Fruit fly (Drosophila melanogaster) whole organism, embryonic: ENCODE results near the gene tj.

Source experiments
- ATbp ChIP-seq: fragments of 200-800 bp; sonication (Bioruptor generic); optimal IDR thresholded peaks from 2 replicates; lab custom pipeline; 2017; ENCODE audit warnings: missing biosample characterization, mild to moderate bottlenecking, missing genetic modification characterization, missing genetic modification reagents
- Awh ChIP-seq: fragments of 200-800 bp; sonication (Bioruptor generic); IDR thresholded peaks from 2 replicates; pipeline ENCODE4, ENCODE4 v1.3.6; 2022; ENCODE audit warnings: missing biosample characterization, missing genetic modification characterization
- CG10565 ChIP-seq: fragments of 200-800 bp; sonication (Bioruptor generic); optimal IDR thresholded peaks from 3 replicates; lab custom pipeline; 2016; ENCODE audit warnings: missing biosample characterization, mild to moderate bottlenecking, missing genetic modification characterization
- CG11247 ChIP-seq: fragments of 200-800 bp; sonication (Bioruptor generic); IDR thresholded peaks from 2 replicates; pipeline ENCODE4 v1.3.6; 2022; ENCODE audit warnings: missing biosample characterization, missing genetic modification characterization
- CG13123 ChIP-seq: fragments of 200-800 bp; sonication (Bioruptor generic); optimal IDR thresholded peaks from 2 replicates; lab custom pipeline; 2016; ENCODE audit warnings: missing biosample characterization, missing genetic modification characterization
- CG13424 ChIP-seq: fragments of 200-800 bp; sonication (Bioruptor generic); optimal IDR thresholded peaks from 2 replicates; lab custom pipeline; 2019; ENCODE audit warnings: missing biosample characterization, mild to moderate bottlenecking, missing genetic modification characterization, moderate library complexity
- CG13775 ChIP-seq: fragments of 200-800 bp; sonication (Bioruptor generic); optimal IDR thresholded peaks from 3 replicates; lab custom pipeline; 2017; ENCODE audit warnings: missing biosample characterization, mild to moderate bottlenecking, missing genetic modification characterization
- CG2202 ChIP-seq: fragments of 200-800 bp; sonication (Bioruptor generic); optimal IDR thresholded peaks from 2 replicates; lab custom pipeline; 2018; ENCODE audit warnings: missing biosample characterization, mild to moderate bottlenecking, missing genetic modification characterization
- CG9876 ChIP-seq: fragments of 200-800 bp; sonication (Bioruptor generic); optimal IDR thresholded peaks from 2 replicates; lab custom pipeline; 2016; ENCODE audit warnings: missing biosample characterization, missing genetic modification characterization
- D19B ChIP-seq: fragments of 200-800 bp; sonication (Bioruptor generic); optimal IDR thresholded peaks from 2 replicates; lab custom pipeline; 2017; ENCODE audit warnings: missing biosample characterization, mild to moderate bottlenecking, missing genetic modification characterization
- Fer2 ChIP-seq: fragments of 200-800 bp; sonication (Bioruptor generic); optimal IDR thresholded peaks from 2 replicates; lab custom pipeline; 2018; ENCODE audit warnings: missing biosample characterization, mild to moderate bottlenecking, missing genetic modification characterization, moderate library complexity
- Gug ChIP-seq: fragments of 200-800 bp; sonication (Bioruptor generic); IDR thresholded peaks from 4 replicates; pipeline ENCODE4 v1.3.6; 2022; ENCODE audit warnings: missing biosample characterization, missing genetic modification characterization
- Hand ChIP-seq: fragments of 200-800 bp; sonication (Bioruptor generic); optimal IDR thresholded peaks from 2 replicates; lab custom pipeline; 2017; ENCODE audit warnings: mild to moderate bottlenecking, missing biosample characterization, missing genetic modification reagents, missing genetic modification characterization
- Hr39 ChIP-seq: fragments of >200 bp; optimal IDR thresholded peaks from 2 replicates; lab custom pipeline; 2017
- NC2β ChIP-seq: fragments of 200-800 bp; sonication (Bioruptor generic); optimal IDR thresholded peaks from 2 replicates; lab custom pipeline; 2016; ENCODE audit warnings: missing biosample characterization, missing genetic modification characterization
- Nf-YB ChIP-seq: fragments of 200-800 bp; sonication (Bioruptor generic); optimal IDR thresholded peaks from 3 replicates; lab custom pipeline; 2019; ENCODE audit warnings: missing biosample characterization, mild to moderate bottlenecking, missing genetic modification characterization, moderate library complexity
- bbx ChIP-seq: fragments of 200-800 bp; sonication (Bioruptor generic); IDR thresholded peaks from 2 replicates; pipeline ENCODE4 v1.3.6; 2022; ENCODE audit warnings: missing biosample characterization, missing genetic modification characterization; ENCODE audit not compliant: partially characterized antibody
- cas ChIP-seq: fragments of 200-800 bp; sonication (Bioruptor generic); IDR thresholded peaks from 2 replicates; pipeline ENCODE4 v1.3.6; 2022; ENCODE audit warnings: missing biosample characterization, missing genetic modification characterization
- caup ChIP-seq: fragments of 200-800 bp; sonication (Bioruptor generic); optimal IDR thresholded peaks from 3 replicates; lab custom pipeline; 2017; ENCODE audit warnings: missing biosample characterization, mild to moderate bottlenecking, missing genetic modification characterization, moderate library complexity; ENCODE audit not compliant: severe bottlenecking
- corto ChIP-seq: fragments of 200-800 bp; sonication (Bioruptor generic); optimal IDR thresholded peaks from 2 replicates; lab custom pipeline; 2016; ENCODE audit warnings: missing biosample characterization, mild to moderate bottlenecking, missing genetic modification characterization, moderate library complexity
- crp ChIP-seq, 2 experiments: fragments of 200-800 bp; sonication (Bioruptor generic); optimal IDR thresholded peaks; 2 replicates in 1 of 2; 3 replicates in 1 of 2; lab custom pipeline; 2017; ENCODE audit warnings: missing biosample characterization in 2 of 2, missing genetic modification characterization in 2 of 2, mild to moderate bottlenecking in 1 of 2, moderate library complexity in 1 of 2
- gem ChIP-seq: fragments of 200-800 bp; sonication (Bioruptor generic); optimal IDR thresholded peaks from 2 replicates; lab custom pipeline; 2019; ENCODE audit warnings: missing biosample characterization, mild to moderate bottlenecking, missing genetic modification characterization, moderate library complexity
- gsb-n ChIP-seq: fragments of 200-800 bp; sonication (Bioruptor generic); optimal IDR thresholded peaks from 3 replicates; lab custom pipeline; 2018; ENCODE audit warnings: missing biosample characterization, mild to moderate bottlenecking, missing genetic modification characterization
- hth ChIP-seq: fragments of >200 bp; optimal IDR thresholded peaks from 2 replicates; lab custom pipeline; 2017; ENCODE audit warnings: inconsistent platforms
- inv ChIP-seq: fragments of 200-800 bp; sonication (Bioruptor generic); IDR thresholded peaks from 2 replicates; pipeline ENCODE4 v1.3.6; 2022; ENCODE audit warnings: missing biosample characterization, missing genetic modification characterization; ENCODE audit not compliant: partially characterized antibody
- jigr1 ChIP-seq: fragments of 200-800 bp; sonication (Bioruptor generic); IDR thresholded peaks from 3 replicates; pipeline ENCODE4 v1.3.6; 2022; ENCODE audit warnings: missing biosample characterization, missing genetic modification characterization
- lab ChIP-seq: fragments of 200-800 bp; sonication (Bioruptor generic); optimal IDR thresholded peaks from 3 replicates; lab custom pipeline; 2017; ENCODE audit warnings: missing biosample characterization, missing genetic modification characterization, mild to moderate bottlenecking, moderate library complexity, missing genetic modification reagents
- p53 ChIP-seq: fragments of 200-800 bp; sonication (Bioruptor generic); optimal IDR thresholded peaks from 2 replicates; lab custom pipeline; 2016; ENCODE audit warnings: missing biosample characterization, missing genetic modification characterization
- pfk ChIP-seq: fragments of 200-800 bp; sonication (Bioruptor generic); optimal IDR thresholded peaks from 2 replicates; lab custom pipeline; 2018; ENCODE audit warnings: missing biosample characterization, mild to moderate bottlenecking, missing genetic modification characterization, moderate library complexity
- pho ChIP-seq: fragments of 200-800 bp; sonication (Bioruptor generic); optimal IDR thresholded peaks from 2 replicates; lab custom pipeline; 2016; ENCODE audit warnings: missing biosample characterization, missing genetic modification characterization
- pzg ChIP-seq: fragments of 200-800 bp; sonication (Bioruptor generic); optimal IDR thresholded peaks from 3 replicates; lab custom pipeline; 2018; ENCODE audit warnings: missing biosample characterization, mild to moderate bottlenecking, missing genetic modification characterization, moderate library complexity
- ranshi ChIP-seq: fragments of 200-800 bp; sonication (Bioruptor generic); IDR thresholded peaks from 2 replicates; pipeline ENCODE4 v1.3.6; 2022; ENCODE audit warnings: missing biosample characterization, missing genetic modification characterization
- sc ChIP-seq, 3 experiments: fragments of >200 bp in 2 of 3; fragments of 200-800 bp in 1 of 3; sonication (Bioruptor generic) in 1 of 3; optimal IDR thresholded peaks; 2 replicates in 2 of 3; 3 replicates in 1 of 3; lab custom pipeline; 2017; ENCODE audit warnings: mild to moderate bottlenecking in 1 of 3, missing biosample characterization in 1 of 3, missing genetic modification characterization in 1 of 3, missing genetic modification reagents in 1 of 3
- scrt ChIP-seq: fragments of 200-800 bp; sonication (Bioruptor generic); optimal IDR thresholded peaks from 2 replicates; lab custom pipeline; 2018; ENCODE audit warnings: missing biosample characterization, mild to moderate bottlenecking, missing genetic modification characterization, moderate library complexity
- sima ChIP-seq: fragments of 200-800 bp; sonication (Bioruptor generic); optimal IDR thresholded peaks from 2 replicates; lab custom pipeline; 2016; ENCODE audit warnings: missing biosample characterization, missing genetic modification characterization
- sisA ChIP-seq: fragments of 200-800 bp; sonication (Bioruptor generic); IDR thresholded peaks from 2 replicates; pipeline ENCODE4 v1.3.6; 2022; ENCODE audit warnings: missing biosample characterization, missing genetic modification characterization
- vfl ChIP-seq: fragments of 200-800 bp; sonication (Bioruptor generic); optimal IDR thresholded peaks from 2 replicates; lab custom pipeline; 2016; ENCODE audit warnings: missing biosample characterization, missing genetic modification characterization
- wdn ChIP-seq: fragments of 200-800 bp; sonication (Bioruptor generic); IDR thresholded peaks from 2 replicates; pipeline ENCODE4 v1.3.6; 2022; ENCODE audit warnings: missing biosample characterization, missing genetic modification characterization
- wek ChIP-seq: fragments of 200-800 bp; sonication (Bioruptor generic); optimal IDR thresholded peaks from 3 replicates; lab custom pipeline; 2018; ENCODE audit warnings: missing biosample characterization, mild to moderate bottlenecking, missing genetic modification characterization, moderate library complexity
- zen ChIP-seq: fragments of 200-800 bp; sonication (Bioruptor generic); optimal IDR thresholded peaks from 3 replicates; lab custom pipeline; 2018; ENCODE audit warnings: missing biosample characterization, mild to moderate bottlenecking, missing genetic modification characterization, moderate library complexity
- zen2 ChIP-seq: fragments of 200-800 bp; sonication (Bioruptor generic); IDR thresholded peaks from 3 replicates; pipeline ENCODE4 v1.3.6; 2022; ENCODE audit warnings: missing biosample characterization, missing genetic modification characterization; ENCODE audit not compliant: partially characterized antibody

Gene tj

DNA sequence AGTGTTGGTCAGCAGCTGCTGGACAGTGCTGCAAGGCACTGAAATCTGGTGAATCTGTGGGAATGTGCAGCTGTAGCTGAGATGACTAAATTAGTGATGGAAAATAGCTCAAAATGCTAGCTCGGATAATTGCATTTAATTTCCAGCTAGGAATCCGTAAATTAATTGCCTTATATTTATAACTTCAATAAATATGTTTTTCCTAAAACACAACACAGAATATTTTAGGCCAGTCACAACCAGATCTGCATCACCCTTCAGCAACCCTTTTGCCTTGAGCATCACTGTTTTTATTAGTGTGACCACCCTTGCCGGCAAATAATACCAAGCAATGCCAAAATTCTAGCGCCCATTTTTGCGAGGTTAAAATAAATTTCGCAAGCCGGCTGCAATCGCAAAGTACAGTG, 19.3 kb upstream of the tj start, which contains the start of gene Hs2st (continued):
- TF ChIP-seq gsb-n (tag; lab: Kevin White, UChicago) (no peak), inv (GFP tag; lab: Robert Waterston, UW) (peak; percentile 29; the same call in 1 of the 2 replicates), vfl (peak; percentile 95), NC2β (GFP tag; lab: Kevin White, UChicago) (peak; percentile 91), CG11247 (GFP tag; lab: Robert Waterston, UW) (peak; percentile 91), jigr1 (GFP tag; lab: Robert Waterston, UW) (peak; percentile 85; the same call in 2 of the 3 replicates), cas (GFP tag; lab: Robert Waterston, UW) (peak; percentile 89), wdn (GFP tag; lab: Robert Waterston, UW) (peak; percentile 89), CG2202 (tag; lab: Kevin White, UChicago) (peak; percentile 81), pho (GFP tag; lab: Kevin White, UChicago) (peak; percentile 96), D19B (GFP tag; lab: Kevin White, UChicago) (peak; percentile 80), p53 (peak; percentile 88), Nf-YB (GFP tag; lab: Kevin White, UChicago) (peak; percentile 65), Fer2 (peak; percentile 85), Hr39 (lab: Kevin White, UChicago) (no peak), gem (tag; lab: Kevin White, UChicago) (peak; percentile 94), scrt (GFP tag; lab: Kevin White, UChicago) (no peak), CG13775 (GFP tag; lab: Kevin White, UChicago) (peak; percentile 96), CG13424 (peak; percentile 91), sisA (GFP tag; lab: Robert Waterston, UW) (peak; percentile 96), ATbp (GFP tag; lab: Kevin White, UChicago) (peak; percentile 78), CG13123 (GFP tag; lab: Kevin White, UChicago) (peak; percentile 90), hth (lab: Kevin White, UChicago) (no peak), lab (peak; percentile 93), CG10565 (GFP tag; lab: Kevin White, UChicago) (peak; percentile 72), caup (GFP tag; lab: Kevin White, UChicago) (peak; percentile 92), Awh (GFP tag; lab: Robert Waterston, UW) (peak; percentile 79), bbx (GFP tag; lab: Robert Waterston, UW) (no peak), wek (GFP tag; lab: Kevin White, UChicago) (peak; percentile 46), Hand (GFP tag; lab: Kevin White, UChicago) (peak; percentile 41), sima (peak; percentile 79), Gug (GFP tag; lab: Robert Waterston, UW) (peak; percentile 93), pzg (GFP tag; lab: Kevin White, UChicago) (peak; percentile 87), zen (tag; lab: Kevin White, UChicago) (peak; percentile 90), corto (GFP tag; lab: Kevin White, UChicago) (peak; percentile 63), ranshi (peak; percentile 96), crp (GFP tag; optimal IDR thresholded peaks at IDR 0.05; lab: Kevin White, UChicago) (peak; percentile 50 to 85), CG9876 (GFP tag; lab: Kevin White, UChicago) (peak; percentile 93), zen2 (GFP tag; lab: Robert Waterston, UW) (no peak), sc (optimal IDR thresholded peaks at IDR 0.05; lab: Kevin White, UChicago) (no peak), sc (GFP tag; optimal IDR thresholded peaks at IDR 0.05; lab: Kevin White, UChicago) (peak; percentile 81), pfk (GFP tag; lab: Kevin White, UChicago) (peak; percentile 34)
